Worm (Caenorhabditis elegans): ENCODE measurements around the gene C06E2.9.

C06E2.9 gene

DNA sequence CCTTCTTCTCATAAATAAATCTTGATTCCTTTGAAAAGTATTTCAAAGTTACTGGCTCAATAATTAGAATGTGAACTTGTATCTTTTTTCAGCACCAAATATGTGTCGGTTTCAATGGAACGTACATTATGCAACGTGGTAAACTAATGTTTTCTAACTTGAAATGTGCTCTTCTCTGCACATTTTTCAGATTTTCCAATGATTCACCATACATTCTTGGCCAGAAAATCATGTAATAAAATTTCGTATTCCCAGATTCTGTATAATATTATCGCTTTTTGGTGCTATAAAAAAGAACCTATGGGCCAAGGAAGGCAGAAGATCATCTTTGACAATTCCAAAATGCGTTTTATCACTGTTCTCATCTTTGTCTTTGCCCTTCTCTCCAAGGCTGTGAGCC lies at the start of gene C06E2.9:
TSS of gene C06E2.9 (plus strand) at position 301 of the 400 bp plus-strand sequence.
- TF ChIP-seq unc-62 (GFP tag; optimal IDR thresholded peaks at IDR 0.05 in 1 of 2) (peak in 1 of 2 experiments; percentile 2), unc-62 (tag; optimal IDR thresholded peaks at IDR 0.05) (no peak), nhr-42 (GFP tag; IDR thresholded peaks at IDR 0.05) (no peak)

DNA sequence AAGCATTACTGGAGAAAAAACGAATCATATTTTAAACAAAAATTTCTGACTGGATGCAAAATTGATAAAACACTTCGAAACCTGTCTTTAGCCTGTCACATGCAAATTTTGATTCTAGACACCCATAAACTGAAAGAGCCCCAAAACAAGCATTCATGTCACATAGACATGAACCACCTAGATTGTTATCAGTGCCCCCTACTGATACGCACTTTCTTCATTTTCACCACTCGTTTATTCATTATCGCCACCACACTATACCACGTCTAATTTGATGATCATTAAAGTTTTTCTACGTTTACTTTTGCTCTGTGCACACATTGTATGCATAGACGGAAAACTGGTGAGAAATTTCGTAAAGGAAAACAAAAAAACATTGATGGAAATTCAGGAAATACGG lies 49.1 kb upstream of the C06E2.9 start, which contains the start of gene cnnm-2:
TSS of gene cnnm-2 (plus strand) at position 190 of the 400 bp plus-strand sequence.
- TF ChIP-seq nhr-42 (GFP tag; IDR thresholded peaks at IDR 0.05) = no peak
- TF ChIP-seq fkh-10 (GFP tag; optimal IDR thresholded peaks at IDR 0.05) = no peak
- no peak for TF ChIP-seq ztf-7 (tag; optimal IDR thresholded peaks at IDR 0.05)
- TF ChIP-seq F44E2.7 (GFP tag; IDR thresholded peaks at IDR 0.05) = no peak
- no peak for TF ChIP-seq Y75B8A.6 (GFP tag; IDR thresholded peaks at IDR 0.05)
- peak; percentile 78 for TF ChIP-seq dve-1 (tag; optimal IDR thresholded peaks at IDR 0.05; ENCODE audit: insufficient read depth)
- TF ChIP-seq php-3 (GFP tag; IDR thresholded peaks at IDR 0.05) = peak; percentile 69; the same call in 1 of the 2 replicates
- TF ChIP-seq daf-12 (tag; optimal IDR thresholded peaks at IDR 0.05) = no peak
- peak; percentile 68 for TF ChIP-seq hlh-11 (tag; optimal IDR thresholded peaks at IDR 0.05)
- peak; percentile 44 for TF ChIP-seq nhr-48 (tag; optimal IDR thresholded peaks at IDR 0.05)
- no peak for TF ChIP-seq nhr-76 (tag; optimal IDR thresholded peaks at IDR 0.05)
- TF ChIP-seq ceh-20 (GFP tag; IDR thresholded peaks at IDR 0.05) = no peak
- no peak for TF ChIP-seq nhr-6 (tag; optimal IDR thresholded peaks at IDR 0.05)
- TF ChIP-seq daf-16 (GFP tag; optimal IDR thresholded peaks at IDR 0.05) = no peak
- peak; percentile 82 for TF ChIP-seq daf-16 (tag; optimal IDR thresholded peaks at IDR 0.05)
- no peak for TF ChIP-seq lir-3 (tag; optimal IDR thresholded peaks at IDR 0.05)
- TF ChIP-seq pqm-1 (tag; optimal IDR thresholded peaks at IDR 0.05) = peak; percentile 90
- TF ChIP-seq dmd-6 (GFP tag; IDR thresholded peaks at IDR 0.05) = peak; percentile 75
- no peak for TF ChIP-seq dmd-8 (GFP tag; IDR thresholded peaks at IDR 0.05)
- peak; percentile 15 for TF ChIP-seq hlh-30 (tag; optimal IDR thresholded peaks at IDR 0.05; ENCODE audit: insufficient read depth)
- TF ChIP-seq nhr-111 (GFP tag; optimal IDR thresholded peaks at IDR 0.05) = no peak
- TF ChIP-seq daf-8 (GFP tag; IDR thresholded peaks at IDR 0.05) = no peak
- no peak for TF ChIP-seq nhr-41 (GFP tag; IDR thresholded peaks at IDR 0.05)
- TF ChIP-seq zip-11 (GFP tag; IDR thresholded peaks at IDR 0.05) = no peak
- TF ChIP-seq unc-62 (GFP tag; optimal IDR thresholded peaks at IDR 0.05 in 1 of 2) = no peak
- TF ChIP-seq unc-62 (tag; optimal IDR thresholded peaks at IDR 0.05) = no peak
- peak; percentile 33 for TF ChIP-seq mes-2 (tag; optimal IDR thresholded peaks at IDR 0.05; ENCODE audit: poor library complexity, severe bottlenecking)
- peak; percentile 70 for TF ChIP-seq nhr-28 (tag; optimal IDR thresholded peaks at IDR 0.05)
- no peak for TF ChIP-seq sdz-12 (GFP tag; optimal IDR thresholded peaks at IDR 0.05)
- peak; percentile 68; the same call in 1 of the 2 replicates for TF ChIP-seq tra-1 (GFP tag; IDR thresholded peaks at IDR 0.05)

DNA sequence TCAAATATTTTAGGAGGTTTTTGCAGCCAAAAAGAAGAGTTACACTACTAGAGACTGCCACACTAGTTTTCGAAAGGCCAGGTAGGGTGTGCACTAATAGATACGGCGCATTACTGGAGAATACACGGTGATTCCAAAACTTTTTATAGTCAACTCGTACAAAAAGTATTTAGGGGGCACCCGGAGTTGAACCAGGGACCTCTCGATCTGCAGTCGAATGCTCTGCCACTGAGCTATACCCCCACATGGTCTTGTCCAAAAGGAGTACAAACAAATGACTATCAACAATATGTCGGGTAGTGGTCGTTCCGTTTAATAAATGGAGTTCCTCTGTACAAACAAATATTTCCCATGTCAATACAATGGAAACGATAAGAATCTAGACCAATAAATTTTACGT lies 43.1 kb upstream of the C06E2.9 start:
- no peak for TF ChIP-seq skn-1 (tag; optimal IDR thresholded peaks at IDR 0.05)
- no peak for TF ChIP-seq cey-2 (tag; optimal IDR thresholded peaks at IDR 0.05; ENCODE audit: borderline replicate concordance, insufficient read depth)
- peak; percentile 57 for TF ChIP-seq dve-1 (tag; optimal IDR thresholded peaks at IDR 0.05; ENCODE audit: insufficient read depth)
- TF ChIP-seq ceh-62 (tag; optimal IDR thresholded peaks at IDR 0.05) = no peak
- TF ChIP-seq F10B5.3 (tag; optimal IDR thresholded peaks at IDR 0.05) = no peak
- TF ChIP-seq nhr-77 (tag; optimal IDR thresholded peaks at IDR 0.05) = peak; percentile 27
- no peak for TF ChIP-seq daf-16 (GFP tag; optimal IDR thresholded peaks at IDR 0.05)
- TF ChIP-seq daf-16 (tag; optimal IDR thresholded peaks at IDR 0.05) = peak; percentile 53
- peak; percentile 68; the same call in 1 of the 2 replicates for TF ChIP-seq pha-4 (GFP tag; IDR thresholded peaks at IDR 0.05)
- TF ChIP-seq pha-4 (tag; optimal IDR thresholded peaks at IDR 0.05) = no peak
- TF ChIP-seq nhr-42 (GFP tag; IDR thresholded peaks at IDR 0.05) = no peak
- peak; percentile 66; the same call in 1 of the 2 replicates for TF ChIP-seq tra-1 (GFP tag; IDR thresholded peaks at IDR 0.05)
- TF ChIP-seq lin-38 (GFP tag; IDR thresholded peaks at IDR 0.05) = peak; percentile 34; the same call in 1 of the 2 replicates
- TF ChIP-seq rbr-2 (tag; optimal IDR thresholded peaks at IDR 0.05) = no peak
- no peak for TF ChIP-seq D1046.2 (GFP tag; IDR thresholded peaks at IDR 0.05)
- TF ChIP-seq ztf-7 (tag; optimal IDR thresholded peaks at IDR 0.05) = no peak
- peak; percentile 37; the same call in 1 of the 2 replicates for TF ChIP-seq madf-9 (GFP tag; conservative IDR thresholded peaks at IDR 0.05)
- TF ChIP-seq mdt-29 (GFP tag; IDR thresholded peaks at IDR 0.05) = no peak
- peak; percentile 61; the same call in 1 of the 2 replicates for TF ChIP-seq vab-7 (GFP tag; IDR thresholded peaks at IDR 0.05)
- TF ChIP-seq dpl-1 (GFP tag; optimal IDR thresholded peaks at IDR 0.05) = no peak
- TF ChIP-seq aly-2 (tag; optimal IDR thresholded peaks at IDR 0.05) = no peak
- no peak for TF ChIP-seq jun-1 (tag; optimal IDR thresholded peaks at IDR 0.05)
- TF ChIP-seq ZK337.2 (GFP tag; IDR thresholded peaks at IDR 0.05) = no peak
- TF ChIP-seq F44E2.7 (GFP tag; IDR thresholded peaks at IDR 0.05) = peak; percentile 89; the same call in 1 of the 2 replicates
- peak; percentile 23 for TF ChIP-seq mep-1 (tag; optimal IDR thresholded peaks at IDR 0.05)
